Worm (Caenorhabditis elegans) whole organism, L1 larva: ENCODE measurements around the gene W06G6.17.

Experiments used
- aly-2 ChIP-seq: fragments of 150-350 bp; optimal IDR thresholded peaks from 2 replicates; lab custom pipeline; 2014; ENCODE audit warnings: missing biosample characterization, missing genetic modification characterization
- blmp-1 ChIP-seq: fragments of 150-350 bp; optimal IDR thresholded peaks from 2 replicates; lab custom pipeline; 2014; ENCODE audit warnings: missing biosample characterization, missing genetic modification characterization
- ceh-8 ChIP-seq: fragments of 200-800 bp; sonication (Bioruptor generic); optimal IDR thresholded peaks from 2 replicates; lab custom pipeline; 2018; ENCODE audit warnings: mild to moderate bottlenecking, missing genetic modification characterization, moderate library complexity, missing compliant biosample characterization
- ceh-88 ChIP-seq: fragments of 200-800 bp; sonication (Bioruptor generic); IDR thresholded peaks from 2 replicates; pipeline ENCODE4 v1.3.6; 2022; ENCODE audit warnings: missing genetic modification characterization, missing compliant biosample characterization
- ces-1 ChIP-seq: fragments of 150-350 bp; optimal IDR thresholded peaks from 2 replicates; lab custom pipeline; 2014; ENCODE audit warnings: missing biosample characterization, missing genetic modification reagents, missing genetic modification characterization
- efl-3 ChIP-seq: fragments of 200-800 bp; sonication (Bioruptor generic); optimal IDR thresholded peaks from 2 replicates; lab custom pipeline; 2018; ENCODE audit warnings: mild to moderate bottlenecking, missing genetic modification characterization, missing compliant biosample characterization
- elt-2 ChIP-seq: sonication (generic microtip); optimal IDR thresholded peaks from 2 replicates; lab custom pipeline; 2016; ENCODE audit warnings: missing genetic modification characterization, mild to moderate bottlenecking, inconsistent platforms, missing compliant biosample characterization, missing genetic modification reagents
- elt-3 ChIP-seq, 6 experiments: fragments of 150-350 bp in 1 of 6; sonication (generic microtip); optimal IDR thresholded peaks; 2 replicates each; lab custom pipeline; 2017 to 2018; ENCODE audit warnings: missing biosample characterization in 6 of 6, missing genetic modification characterization in 6 of 6, inconsistent platforms in 1 of 6
- ets-5 ChIP-seq: fragments of 200-800 bp; sonication (Bioruptor generic); IDR thresholded peaks from 2 replicates; pipeline ENCODE4 v1.3.6; 2022; ENCODE audit warnings: missing genetic modification characterization, missing compliant biosample characterization
- fkh-10 ChIP-seq: sonication (generic microtip); optimal IDR thresholded peaks from 2 replicates; lab custom pipeline; 2017; ENCODE audit warnings: missing biosample characterization, missing genetic modification reagents, missing genetic modification characterization
- fkh-8 ChIP-seq: sonication (generic microtip); optimal IDR thresholded peaks from 2 replicates; lab custom pipeline; 2016; ENCODE audit warnings: mild to moderate bottlenecking, missing genetic modification characterization, missing compliant biosample characterization
- fos-1 ChIP-seq: fragments of 150-350 bp; optimal IDR thresholded peaks from 2 replicates; lab custom pipeline; 2014; ENCODE audit warnings: missing biosample characterization, missing genetic modification characterization
- hlh-17 ChIP-seq: fragments of 200-800 bp; sonication (Bioruptor generic); optimal IDR thresholded peaks from 2 replicates; lab custom pipeline; 2018; ENCODE audit warnings: missing genetic modification characterization, mild to moderate bottlenecking, missing compliant biosample characterization, moderate library complexity, borderline replicate concordance
- hlh-4 ChIP-seq: sonication (generic microtip); optimal IDR thresholded peaks from 2 replicates; lab custom pipeline; 2016; ENCODE audit warnings: mild to moderate bottlenecking, missing genetic modification characterization, missing compliant biosample characterization
- lin-15B ChIP-seq: fragments of 150-350 bp; sonication (generic microtip); optimal IDR thresholded peaks from 3 replicates; lab custom pipeline; 2014; ENCODE audit warnings: missing biosample characterization, missing genetic modification characterization
- lin-35 ChIP-seq, 2 experiments: fragments of 150-350 bp; optimal IDR thresholded peaks; 2 replicates each; lab custom pipeline; 2014; ENCODE audit warnings: missing biosample characterization in 2 of 2, missing genetic modification characterization in 2 of 2, missing genetic modification reagents in 2 of 2
- lir-3 ChIP-seq: sonication (generic microtip); optimal IDR thresholded peaks from 2 replicates; lab custom pipeline; 2016; ENCODE audit warnings: mild to moderate bottlenecking, missing genetic modification characterization, moderate library complexity, missing compliant biosample characterization; ENCODE audit not compliant: poor library complexity
- mab-9 ChIP-seq: fragments of 200-800 bp; sonication (Bioruptor generic); IDR thresholded peaks from 2 replicates; pipeline ENCODE4 v1.3.6; 2022; ENCODE audit warnings: missing genetic modification reagents, missing genetic modification characterization, missing compliant biosample characterization
- mdl-1 ChIP-seq, 2 experiments: fragments of 150-350 bp; optimal IDR thresholded peaks; 2 replicates each; lab custom pipeline; 2014 to 2017; ENCODE audit warnings: missing biosample characterization in 2 of 2, missing genetic modification characterization in 2 of 2, inconsistent platforms in 1 of 2
- mep-1 ChIP-seq: fragments of 150-350 bp; optimal IDR thresholded peaks from 2 replicates; lab custom pipeline; 2014; ENCODE audit warnings: missing biosample characterization, missing genetic modification characterization
- nhr-20 ChIP-seq: sonication (generic microtip); optimal IDR thresholded peaks from 2 replicates; lab custom pipeline; 2016; ENCODE audit warnings: mild to moderate bottlenecking, missing genetic modification characterization, missing compliant biosample characterization
- nhr-47 ChIP-seq: sonication (generic microtip); optimal IDR thresholded peaks from 2 replicates; lab custom pipeline; 2016; ENCODE audit warnings: mild to moderate bottlenecking, missing genetic modification characterization, moderate library complexity, missing compliant biosample characterization
- nhr-71 ChIP-seq: sonication (generic microtip); optimal IDR thresholded peaks from 2 replicates; lab custom pipeline; 2016; ENCODE audit warnings: mild to moderate bottlenecking, missing genetic modification characterization, moderate library complexity, missing compliant biosample characterization
- nhr-77 ChIP-seq: fragments of 150-350 bp; optimal IDR thresholded peaks from 2 replicates; lab custom pipeline; 2014; ENCODE audit warnings: missing biosample characterization, missing genetic modification characterization
- nhr-84 ChIP-seq: sonication (generic microtip); optimal IDR thresholded peaks from 2 replicates; lab custom pipeline; 2017; ENCODE audit warnings: missing biosample characterization, missing genetic modification characterization
- nhr-90 ChIP-seq: sonication (generic microtip); optimal IDR thresholded peaks from 2 replicates; lab custom pipeline; 2016; ENCODE audit warnings: mild to moderate bottlenecking, missing genetic modification characterization, missing compliant biosample characterization; ENCODE audit not compliant: poor library complexity
- skn-1 ChIP-seq: fragments of 150-350 bp; optimal IDR thresholded peaks from 2 replicates; lab custom pipeline; 2014; ENCODE audit warnings: missing biosample characterization, missing genetic modification characterization
- sox-4 ChIP-seq: sonication (generic microtip); optimal IDR thresholded peaks from 2 replicates; lab custom pipeline; 2016; ENCODE audit warnings: missing genetic modification characterization, missing compliant biosample characterization
- swsn-7 ChIP-seq: sonication (generic microtip); optimal IDR thresholded peaks from 2 replicates; lab custom pipeline; 2016; ENCODE audit warnings: missing genetic modification characterization, missing compliant biosample characterization
- unc-130 ChIP-seq: fragments of 150-350 bp; optimal IDR thresholded peaks from 2 replicates; lab custom pipeline; 2017; ENCODE audit warnings: missing biosample characterization, missing genetic modification characterization, inconsistent platforms
- unc-30 ChIP-seq: sonication (generic microtip); optimal IDR thresholded peaks from 2 replicates; lab custom pipeline; 2017; ENCODE audit warnings: missing biosample characterization, missing genetic modification characterization
- unc-86 ChIP-seq: sonication (generic microtip); optimal IDR thresholded peaks from 2 replicates; lab custom pipeline; 2016; ENCODE audit warnings: missing genetic modification characterization, missing compliant biosample characterization
- unc-98 ChIP-seq: fragments of 200-800 bp; sonication (Bioruptor generic); IDR thresholded peaks from 2 replicates; pipeline ENCODE4 v1.3.6; 2022; ENCODE audit warnings: missing genetic modification characterization, missing compliant biosample characterization
- vab-15 ChIP-seq: sonication (generic microtip); optimal IDR thresholded peaks from 2 replicates; lab custom pipeline; 2017; ENCODE audit warnings: missing genotype, mild to moderate bottlenecking, missing genetic modification characterization, missing compliant biosample characterization
- zag-1 ChIP-seq: fragments of 150-350 bp; optimal IDR thresholded peaks from 2 replicates; lab custom pipeline; 2014; ENCODE audit warnings: missing biosample characterization, missing genetic modification characterization

Gene W06G6.17

DNA sequence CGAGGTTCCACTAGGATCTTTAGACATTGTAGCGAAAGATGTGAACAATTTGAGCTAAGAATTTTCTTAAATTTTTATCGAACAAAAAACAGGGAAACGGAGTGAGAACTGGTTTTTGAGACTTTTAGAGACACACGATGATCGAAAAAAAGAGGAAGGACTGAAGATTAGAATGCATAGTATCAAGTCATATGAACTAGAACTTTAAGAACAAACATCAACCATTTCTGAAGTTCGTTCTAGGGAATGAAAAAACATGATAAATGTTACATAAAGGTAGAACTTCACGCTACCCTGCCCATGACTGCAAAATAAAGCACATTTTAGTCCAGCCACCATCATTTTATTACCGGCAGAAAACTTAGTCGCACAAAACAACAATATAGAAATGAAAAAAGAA lies 1.3 kb upstream of the W06G6.17 start, which contains the start of gene W06G6.9:
TSS of gene W06G6.9 (minus strand) at position 101 of the 400 bp plus-strand sequence.
- TF ChIP-seq elt-3 (tag; optimal IDR thresholded peaks at IDR 0.05; lab: Kevin White, UChicago) = no peak
- TF ChIP-seq sox-4 (tag; lab: Kevin White, UChicago) = no peak
- no peak for TF ChIP-seq lin-15B (tag; lab: Kevin White, UChicago)
- no peak for TF ChIP-seq nhr-47 (tag; lab: Kevin White, UChicago)
- no peak for TF ChIP-seq mep-1 (tag; lab: Kevin White, UChicago)
- TF ChIP-seq ces-1 = no peak
- TF ChIP-seq fos-1 (tag; lab: Kevin White, UChicago) = no peak
- TF ChIP-seq unc-130 (tag; lab: Kevin White, UChicago) = no peak
- no peak for TF ChIP-seq zag-1 (tag; lab: Kevin White, UChicago)
- TF ChIP-seq skn-1 (tag; lab: Kevin White, UChicago) = no peak
- no peak for TF ChIP-seq ets-5 (GFP tag; lab: Robert Waterston, UW)
- no peak for TF ChIP-seq ceh-8 (GFP tag; lab: Kevin White, UChicago)
- no peak for TF ChIP-seq lir-3 (tag; lab: Kevin White, UChicago)
- no peak for TF ChIP-seq nhr-77 (tag; lab: Kevin White, UChicago)

ce11 chrV:16643558-16643957 lies 1.5 kb downstream of the W06G6.17 start, which contains the start of gene srw-77:
TSS of gene srw-77 (minus strand) at chrV:16643658.
- TF ChIP-seq swsn-7 (tag; lab: Kevin White, UChicago) (no peak), fkh-8 (tag; lab: Kevin White, UChicago) (no peak), lin-35 (GFP tag; optimal IDR thresholded peaks at IDR 0.05; lab: Kevin White, UChicago) (no peak), mdl-1 (tag; optimal IDR thresholded peaks at IDR 0.05; lab: Kevin White, UChicago) (no peak), aly-2 (tag; lab: Kevin White, UChicago) (no peak), hlh-4 (tag; lab: Kevin White, UChicago) (no peak), ceh-88 (GFP tag; lab: Robert Waterston, UW) (no peak), hlh-17 (GFP tag; lab: Kevin White, UChicago) (no peak), zag-1 (tag; lab: Kevin White, UChicago) (no peak), nhr-84 (no peak), vab-15 (tag; lab: Kevin White, UChicago) (no peak), fkh-10 (GFP tag; lab: Kevin White, UChicago) (no peak)

DNA sequence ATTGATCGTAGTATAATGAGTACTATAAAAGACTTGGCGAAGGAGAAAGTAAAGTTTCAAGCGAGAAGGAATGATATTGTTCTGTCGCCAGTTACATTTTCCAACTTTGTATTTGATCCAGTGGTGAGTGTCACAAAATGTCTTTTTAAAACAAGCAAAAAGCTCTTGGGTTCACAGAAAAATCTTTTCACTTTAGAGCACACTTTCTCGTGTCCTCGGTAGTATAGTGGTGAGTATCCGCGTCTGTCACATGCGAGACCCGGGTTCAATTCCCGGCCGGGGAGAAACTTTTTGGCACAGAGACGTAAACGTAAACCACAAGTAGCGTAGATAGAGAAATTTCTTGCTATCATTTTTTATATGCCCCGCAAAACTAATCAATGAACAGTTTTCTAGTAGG lies 4.7 kb downstream of the W06G6.17 start:
- no peak for TF ChIP-seq swsn-7 (tag; lab: Kevin White, UChicago)
- TF ChIP-seq unc-86 (tag; lab: Kevin White, UChicago) = no peak
- TF ChIP-seq nhr-71 (tag; lab: Kevin White, UChicago) = no peak

ce11 chrV:16638204-16638603 lies 6.8 kb downstream of the W06G6.17 start, which contains the start of gene srw-76:
TSS of gene srw-76 (minus strand) at chrV:16638304.
- TF ChIP-seq nhr-20 (tag; lab: Kevin White, UChicago) = no peak
- no peak for TF ChIP-seq blmp-1 (tag; lab: Kevin White, UChicago)
- TF ChIP-seq aly-2 (tag; lab: Kevin White, UChicago) = no peak
- TF ChIP-seq ces-1 = no peak
- TF ChIP-seq nhr-90 = no peak
- TF ChIP-seq nhr-77 (tag; lab: Kevin White, UChicago) = no peak
- no peak for TF ChIP-seq mdl-1 (tag; optimal IDR thresholded peaks at IDR 0.05; lab: Kevin White, UChicago)
- no peak for TF ChIP-seq nhr-84

ce11 chrV:16635911-16636310 lies 9.1 kb downstream of the W06G6.17 start, which contains the start of gene mltn-11:
TSS of gene mltn-11 (plus strand) at chrV:16636186.
- no peak for TF ChIP-seq mep-1 (tag; lab: Kevin White, UChicago)
- TF ChIP-seq efl-3 = no peak
- no peak for TF ChIP-seq mab-9 (GFP tag; lab: Robert Waterston, UW)
- no peak for TF ChIP-seq vab-15 (tag; lab: Kevin White, UChicago)
- no peak for TF ChIP-seq unc-30 (tag; lab: Kevin White, UChicago)
- TF ChIP-seq unc-98 (GFP tag; lab: Robert Waterston, UW) = no peak
- no peak for TF ChIP-seq aly-2 (tag; lab: Kevin White, UChicago)
- TF ChIP-seq zag-1 (tag; lab: Kevin White, UChicago) = no peak
- peak; percentile 54 for TF ChIP-seq elt-2 (tag; lab: Kevin White, UChicago)
- TF ChIP-seq, all 84 proteins: peak for 1
